Fruit fly (Drosophila melanogaster) whole organism, prepupa: ENCODE measurements around the gene Acp98AB.

Source experiments
- Blimp-1 ChIP-seq: fragments of 200-800 bp; sonication (Bioruptor generic); optimal IDR thresholded peaks from 3 replicates; lab custom pipeline; 2017; ENCODE audit warnings: missing biosample characterization, missing genetic modification characterization, mild to moderate bottlenecking, moderate library complexity, missing genetic modification reagents
- CG10631 ChIP-seq: fragments of 200-800 bp; sonication (Bioruptor generic); optimal IDR thresholded peaks from 2 replicates; lab custom pipeline; 2016; ENCODE audit warnings: missing biosample characterization, missing genetic modification characterization
- CG10669 ChIP-seq: fragments of 200-800 bp; sonication (Bioruptor generic); optimal IDR thresholded peaks from 3 replicates; lab custom pipeline; 2018; ENCODE audit warnings: missing biosample characterization, mild to moderate bottlenecking, missing genetic modification characterization, moderate library complexity
- CG11762 ChIP-seq: fragments of 200-800 bp; sonication (Bioruptor generic); optimal IDR thresholded peaks from 3 replicates; lab custom pipeline; 2016; ENCODE audit warnings: missing biosample characterization, missing genetic modification characterization; ENCODE audit not compliant: insufficient read depth
- CG11902 ChIP-seq: fragments of 200-800 bp; sonication (Bioruptor generic); optimal IDR thresholded peaks from 3 replicates; lab custom pipeline; 2016; ENCODE audit warnings: missing biosample characterization, missing genetic modification characterization
- CG15336 ChIP-seq: fragments of 200-800 bp; sonication (Bioruptor generic); IDR thresholded peaks from 2 replicates; pipeline ENCODE4 v1.3.6; 2022; ENCODE audit warnings: missing biosample characterization, missing genetic modification characterization
- CG1621 ChIP-seq: fragments of 200-800 bp; sonication (Bioruptor generic); optimal IDR thresholded peaks from 3 replicates; lab custom pipeline; 2018; ENCODE audit warnings: missing biosample characterization, mild to moderate bottlenecking, missing genetic modification characterization
- CG16779 ChIP-seq: fragments of 200-800 bp; sonication (Bioruptor generic); optimal IDR thresholded peaks from 3 replicates; lab custom pipeline; 2017; ENCODE audit warnings: missing biosample characterization, mild to moderate bottlenecking, missing genetic modification characterization
- CG3032 ChIP-seq: fragments of 200-800 bp; optimal IDR thresholded peaks from 2 replicates; lab custom pipeline; 2019; ENCODE audit warnings: missing biosample characterization, mild to moderate bottlenecking, missing genetic modification characterization, moderate library complexity
- CG32006 ChIP-seq: fragments of 200-800 bp; sonication (Bioruptor generic); optimal IDR thresholded peaks from 3 replicates; lab custom pipeline; 2017; ENCODE audit warnings: missing biosample characterization, mild to moderate bottlenecking, missing genetic modification characterization
- CG3919 ChIP-seq: fragments of 200-800 bp; sonication (Bioruptor generic); optimal IDR thresholded peaks from 3 replicates; lab custom pipeline; 2016; ENCODE audit warnings: missing biosample characterization, missing genetic modification characterization
- CG4318 ChIP-seq: fragments of 200-800 bp; sonication (Bioruptor generic); optimal IDR thresholded peaks from 3 replicates; lab custom pipeline; 2017; ENCODE audit warnings: missing biosample characterization, mild to moderate bottlenecking, missing genetic modification characterization
- CG6163 ChIP-seq: fragments of 200-800 bp; sonication (Bioruptor generic); IDR thresholded peaks from 3 replicates; pipeline ENCODE4 v1.3.6; 2022; ENCODE audit warnings: missing biosample characterization, missing genetic modification characterization
- CG6808 ChIP-seq: fragments of 200-800 bp; sonication (Bioruptor generic); optimal IDR thresholded peaks from 3 replicates; lab custom pipeline; 2017; ENCODE audit warnings: missing biosample characterization, missing genetic modification characterization, mild to moderate bottlenecking, moderate library complexity, missing genetic modification reagents
- CG6854 ChIP-seq: fragments of 200-800 bp; sonication (Bioruptor generic); optimal IDR thresholded peaks from 2 replicates; lab custom pipeline; 2017; ENCODE audit warnings: missing biosample characterization, mild to moderate bottlenecking, missing genetic modification characterization
- CG7368 ChIP-seq: fragments of 200-800 bp; sonication (Bioruptor generic); optimal IDR thresholded peaks from 3 replicates; lab custom pipeline; 2016; ENCODE audit warnings: missing biosample characterization, missing genetic modification characterization
- CG8119 ChIP-seq: fragments of 200-800 bp; sonication (Bioruptor generic); IDR thresholded peaks from 3 replicates; pipeline ENCODE4 v1.3.6; 2022; ENCODE audit warnings: missing biosample characterization, missing genetic modification characterization
- CG8319 ChIP-seq: fragments of 200-800 bp; sonication (Bioruptor generic); optimal IDR thresholded peaks from 3 replicates; lab custom pipeline; 2016; ENCODE audit warnings: missing biosample characterization, missing genetic modification characterization
- CG8632 ChIP-seq: fragments of 200-800 bp; sonication (Bioruptor generic); optimal IDR thresholded peaks from 3 replicates; lab custom pipeline; 2016; ENCODE audit warnings: missing biosample characterization, missing genetic modification characterization
- CG9139 ChIP-seq: fragments of 200-800 bp; sonication (Bioruptor generic); optimal IDR thresholded peaks from 3 replicates; lab custom pipeline; 2017; ENCODE audit warnings: missing biosample characterization, mild to moderate bottlenecking, missing genetic modification characterization
- Eip78C ChIP-seq: fragments of 200-800 bp; sonication (Bioruptor generic); peaks from one replicate; lab custom pipeline; 2016; ENCODE audit warnings: missing biosample characterization, missing genetic modification characterization
- Eip93F ChIP-seq: fragments of 200-800 bp; sonication (Bioruptor generic); optimal IDR thresholded peaks from 2 replicates; lab custom pipeline; 2016; ENCODE audit warnings: missing biosample characterization, mild to moderate bottlenecking, missing genetic modification characterization
- Ets96B ChIP-seq: fragments of 200-800 bp; optimal IDR thresholded peaks from 2 replicates; lab custom pipeline; 2019; ENCODE audit warnings: missing biosample characterization, mild to moderate bottlenecking, missing genetic modification characterization, moderate library complexity
- Gug ChIP-seq: fragments of 200-800 bp; sonication (Bioruptor generic); IDR thresholded peaks from 2 replicates; pipeline ENCODE4 v1.3.6; 2022; ENCODE audit warnings: missing biosample characterization, missing genetic modification characterization
- Hr38 ChIP-seq: sonication (Bioruptor generic); optimal IDR thresholded peaks from 2 replicates; lab custom pipeline; 2016; ENCODE audit warnings: missing biosample characterization, missing genetic modification characterization
- Hr39 ChIP-seq: fragments of 200-800 bp; sonication (Bioruptor generic); optimal IDR thresholded peaks from 2 replicates; lab custom pipeline; 2016; ENCODE audit warnings: missing biosample characterization, missing genetic modification characterization
- Hr4 ChIP-seq: fragments of 200-800 bp; sonication (Bioruptor generic); optimal IDR thresholded peaks from 3 replicates; lab custom pipeline; 2016; ENCODE audit warnings: missing biosample characterization, missing genetic modification characterization
- Lpt ChIP-seq: fragments of 200-800 bp; sonication (Bioruptor generic); optimal IDR thresholded peaks from 3 replicates; lab custom pipeline; 2016; ENCODE audit warnings: missing biosample characterization, missing genetic modification characterization
- Met ChIP-seq: fragments of 200-800 bp; sonication (Bioruptor generic); optimal IDR thresholded peaks from 3 replicates; lab custom pipeline; 2016; ENCODE audit warnings: missing biosample characterization, missing genetic modification characterization
- OdsH ChIP-seq: fragments of 200-800 bp; sonication (Bioruptor generic); optimal IDR thresholded peaks from 3 replicates; lab custom pipeline; 2016; ENCODE audit warnings: missing biosample characterization, missing genetic modification characterization
- Smox ChIP-seq: fragments of 200-800 bp; sonication (Bioruptor generic); optimal IDR thresholded peaks from 3 replicates; lab custom pipeline; 2016; ENCODE audit warnings: missing biosample characterization, missing genetic modification characterization
- Sox102F ChIP-seq: fragments of 200-800 bp; sonication (Bioruptor generic); optimal IDR thresholded peaks from 2 replicates; lab custom pipeline; 2016; ENCODE audit warnings: missing biosample characterization, mild to moderate bottlenecking, missing genetic modification characterization
- Sox14 ChIP-seq: fragments of 200-800 bp; sonication (Bioruptor generic); optimal IDR thresholded peaks from 3 replicates; lab custom pipeline; 2016; ENCODE audit warnings: missing biosample characterization, missing genetic modification characterization
- Sox15 ChIP-seq: fragments of 200-800 bp; sonication (Bioruptor generic); optimal IDR thresholded peaks from 3 replicates; lab custom pipeline; 2016; ENCODE audit warnings: missing biosample characterization, missing genetic modification characterization
- achi ChIP-seq: fragments of 200-800 bp; sonication (Bioruptor generic); optimal IDR thresholded peaks from 3 replicates; lab custom pipeline; 2016; ENCODE audit warnings: missing biosample characterization, missing genetic modification characterization
- acj6 ChIP-seq: fragments of 200-800 bp; sonication (Bioruptor generic); optimal IDR thresholded peaks from 3 replicates; lab custom pipeline; 2016; ENCODE audit warnings: missing biosample characterization, missing genetic modification characterization
- cyc ChIP-seq: fragments of 200-800 bp; sonication (Bioruptor generic); optimal IDR thresholded peaks from 3 replicates; lab custom pipeline; 2016; ENCODE audit warnings: missing biosample characterization, missing genetic modification characterization
- dac ChIP-seq: fragments of 200-800 bp; sonication (Bioruptor generic); optimal IDR thresholded peaks from 2 replicates; lab custom pipeline; 2017; ENCODE audit warnings: missing biosample characterization, mild to moderate bottlenecking, missing genetic modification characterization
- dsx ChIP-seq: fragments of 200-800 bp; optimal IDR thresholded peaks from 3 replicates; lab custom pipeline; 2019; ENCODE audit warnings: missing biosample characterization, mild to moderate bottlenecking, missing genetic modification characterization, moderate library complexity; ENCODE audit not compliant: poor library complexity, severe bottlenecking
- eg ChIP-seq: fragments of 200-800 bp; sonication (Bioruptor generic); IDR thresholded peaks from 3 replicates; pipeline ENCODE4 v1.3.6; 2022; ENCODE audit warnings: missing biosample characterization, missing genetic modification characterization
- esn ChIP-seq: fragments of 200-800 bp; sonication (Bioruptor generic); optimal IDR thresholded peaks from 2 replicates; lab custom pipeline; 2016; ENCODE audit warnings: missing biosample characterization, mild to moderate bottlenecking, missing genetic modification characterization, moderate library complexity
- fd59A ChIP-seq: fragments of 200-800 bp; sonication (Bioruptor generic); optimal IDR thresholded peaks from 2 replicates; lab custom pipeline; 2017; ENCODE audit warnings: missing biosample characterization, mild to moderate bottlenecking, missing genetic modification characterization, missing genetic modification reagents
- fd85E ChIP-seq: fragments of 200-800 bp; sonication (Bioruptor generic); optimal IDR thresholded peaks from 3 replicates; lab custom pipeline; 2016; ENCODE audit warnings: missing biosample characterization, missing genetic modification characterization
- lz ChIP-seq: fragments of 200-800 bp; sonication (Bioruptor generic); optimal IDR thresholded peaks from 3 replicates; lab custom pipeline; 2016; ENCODE audit warnings: missing biosample characterization, missing genetic modification characterization
- net ChIP-seq: fragments of 200-800 bp; sonication (Bioruptor generic); optimal IDR thresholded peaks from 3 replicates; lab custom pipeline; 2016; ENCODE audit warnings: missing biosample characterization, missing genetic modification characterization
- pdm3 ChIP-seq: fragments of 200-800 bp; sonication (Bioruptor generic); optimal IDR thresholded peaks from 3 replicates; lab custom pipeline; 2016; ENCODE audit warnings: missing biosample characterization, missing genetic modification characterization
- salr ChIP-seq, 2 experiments: fragments of 200-800 bp; sonication (Bioruptor generic); optimal IDR thresholded peaks; 3 replicates each; lab custom pipeline; 2016 to 2018; ENCODE audit warnings: missing biosample characterization in 2 of 2, missing genetic modification characterization in 2 of 2, mild to moderate bottlenecking in 1 of 2
- spab ChIP-seq: fragments of 200-800 bp; sonication (Bioruptor generic); optimal IDR thresholded peaks from 2 replicates; lab custom pipeline; 2017; ENCODE audit warnings: missing biosample characterization, mild to moderate bottlenecking, missing genetic modification characterization, missing genetic modification reagents
- ss ChIP-seq, 2 experiments: fragments of 200-800 bp; sonication (Bioruptor generic); optimal IDR thresholded peaks; 2 replicates in 1 of 2; 3 replicates in 1 of 2; lab custom pipeline; 2017 to 2018; ENCODE audit warnings: mild to moderate bottlenecking in 2 of 2, missing biosample characterization in 2 of 2, missing genetic modification characterization in 2 of 2, moderate library complexity in 1 of 2
- svp ChIP-seq: fragments of 200-800 bp; sonication (Bioruptor generic); peaks from one replicate; lab custom pipeline; 2016; ENCODE audit warnings: missing biosample characterization, missing genetic modification characterization
- topi ChIP-seq: fragments of 200-800 bp; sonication (Bioruptor generic); optimal IDR thresholded peaks from 3 replicates; lab custom pipeline; 2016; ENCODE audit warnings: missing biosample characterization, missing genetic modification characterization

Gene Acp98AB

dm6 chr3R:27706581-27707181 lies 12.0 kb downstream of the Acp98AB start, which contains the start of the genes CROT and CG12877:
CROT (minus strand) TSS chr3R:27706751.
CG12877 (plus strand) TSS chr3R:27707100.
- TF ChIP-seq Lpt (GFP tag; lab: Kevin White, UChicago), result peak; percentile 59
- peak; percentile 84 for TF ChIP-seq pdm3 (GFP tag; lab: Kevin White, UChicago)
- TF ChIP-seq dac, result peak; percentile 54
- TF ChIP-seq Hr4 (GFP tag; lab: Kevin White, UChicago), result peak; percentile 84
- TF ChIP-seq Gug (GFP tag; lab: Robert Waterston, UW), result peak; percentile 66
- peak; percentile 54 for TF ChIP-seq topi
- peak; percentile 77 for TF ChIP-seq lz
- TF ChIP-seq CG16779, result no peak
- TF ChIP-seq CG3919 (GFP tag; lab: Kevin White, UChicago), result peak; percentile 72
- peak; percentile 78 for TF ChIP-seq CG8632 (GFP tag; lab: Kevin White, UChicago)
- TF ChIP-seq Hr38 (GFP tag; lab: Kevin White, UChicago), result no peak
- peak; percentile 75 for TF ChIP-seq Sox102F (GFP tag; lab: Kevin White, UChicago)
- no peak for TF ChIP-seq CG9139 (GFP tag; lab: Kevin White, UChicago)
- TF ChIP-seq Blimp-1 (GFP tag; lab: Kevin White, UChicago), result peak; percentile 41
- TF ChIP-seq spab (GFP tag; lab: Kevin White, UChicago), result peak; percentile 44
- TF ChIP-seq CG11902 (GFP tag; lab: Kevin White, UChicago), result peak; percentile 65
- peak; percentile 70 for TF ChIP-seq Hr39
- TF ChIP-seq eg (GFP tag; lab: Robert Waterston, UW), result peak; percentile 85
- peak; percentile 70 for TF ChIP-seq Ets96B
- peak; percentile 82 for TF ChIP-seq CG3032
- no peak for TF ChIP-seq CG6854 (GFP tag; lab: Kevin White, UChicago)
- TF ChIP-seq salr (GFP tag; optimal IDR thresholded peaks at IDR 0.05; lab: Kevin White, UChicago), result peak; percentile 70 to 78
- peak; percentile 28 for TF ChIP-seq Eip93F
- TF ChIP-seq svp, result peak; percentile 67
- TF ChIP-seq esn (GFP tag; lab: Kevin White, UChicago), result peak; percentile 82
- peak; percentile 76 for TF ChIP-seq net (GFP tag; lab: Kevin White, UChicago)
- TF ChIP-seq CG7368, result peak; percentile 69
- TF ChIP-seq achi (GFP tag; lab: Kevin White, UChicago), result peak; percentile 81
- TF ChIP-seq CG6163 (GFP tag; lab: Robert Waterston, UW), result peak; percentile 72
- TF ChIP-seq acj6, result peak; percentile 85
- TF ChIP-seq CG32006, result peak; percentile 85
- TF ChIP-seq CG8319 (GFP tag; lab: Kevin White, UChicago), result peak; percentile 62
- TF ChIP-seq CG10631 (GFP tag; lab: Kevin White, UChicago), result peak; percentile 93
- TF ChIP-seq CG15336 (GFP tag; lab: Robert Waterston, UW), result peak; percentile 66
- TF ChIP-seq Eip78C (GFP tag; lab: Kevin White, UChicago), result peak; percentile 90
- TF ChIP-seq cyc (GFP tag; lab: Kevin White, UChicago), result peak; percentile 71
- TF ChIP-seq fd85E, result peak; percentile 19
- TF ChIP-seq Met (GFP tag; lab: Kevin White, UChicago), result peak; percentile 77
- TF ChIP-seq fd59A (GFP tag; lab: Kevin White, UChicago), result peak; percentile 70
- TF ChIP-seq CG8119 (GFP tag; lab: Robert Waterston, UW), result peak; percentile 57
- no peak for TF ChIP-seq CG4318 (GFP tag; lab: Kevin White, UChicago)
- TF ChIP-seq CG1621 (tag; lab: Kevin White, UChicago), result peak; percentile 64
- peak; percentile 75 for TF ChIP-seq Smox (GFP tag; lab: Kevin White, UChicago)
- TF ChIP-seq CG11762 (GFP tag; lab: Kevin White, UChicago), result peak; percentile 51
- peak; percentile 54 for TF ChIP-seq CG6808 (GFP tag; lab: Kevin White, UChicago)
- peak in 1 of 2 experiments; percentile 46 for TF ChIP-seq ss (GFP tag; optimal IDR thresholded peaks at IDR 0.05; lab: Kevin White, UChicago)
- peak; percentile 82 for TF ChIP-seq Sox15 (GFP tag; lab: Kevin White, UChicago)
- peak; percentile 47 for TF ChIP-seq dsx (GFP tag; lab: Kevin White, UChicago)
- TF ChIP-seq OdsH (GFP tag; lab: Kevin White, UChicago), result no peak
- TF ChIP-seq Sox14 (GFP tag; lab: Kevin White, UChicago), result peak; percentile 75
- peak; percentile 71 for TF ChIP-seq CG10669
